Worm (Caenorhabditis elegans) whole organism, mixed stage, embryonic: Measurements from ENCODE around the gene col-95.

Source experiments
- blmp-1 ChIP-seq: fragments of 150-350 bp; optimal IDR thresholded peaks from 2 replicates; lab custom pipeline; 2014; ENCODE audit warnings: missing biosample characterization, missing genetic modification characterization
- ceh-43 ChIP-seq: fragments of 200-800 bp; sonication (Bioruptor generic); optimal IDR thresholded peaks from 2 replicates; lab custom pipeline; 2018; ENCODE audit warnings: mild to moderate bottlenecking, missing genetic modification characterization, moderate library complexity, missing compliant biosample characterization
- elt-1 ChIP-seq: sonication (generic microtip); optimal IDR thresholded peaks from 2 replicates; lab custom pipeline; 2017; ENCODE audit warnings: missing genetic modification characterization, mild to moderate bottlenecking, missing compliant biosample characterization, antibody characterized with exemption, moderate library complexity, borderline replicate concordance; ENCODE audit not compliant: insufficient read depth
- hlh-1 ChIP-seq: fragments of 150-350 bp; optimal IDR thresholded peaks from 2 replicates; lab custom pipeline; 2014; ENCODE audit warnings: missing biosample characterization, missing genetic modification reagents, missing genetic modification characterization
- lsy-2 ChIP-seq: fragments of 150-350 bp; optimal IDR thresholded peaks from 2 replicates; lab custom pipeline; 2014; ENCODE audit warnings: missing biosample characterization, missing genetic modification characterization
- nhr-12 ChIP-seq: fragments of 150-350 bp; optimal IDR thresholded peaks from 2 replicates; lab custom pipeline; 2014; ENCODE audit warnings: missing biosample characterization, missing genetic modification characterization
- nhr-237 ChIP-seq: fragments of 150-350 bp; optimal IDR thresholded peaks from 2 replicates; lab custom pipeline; 2014; ENCODE audit warnings: missing biosample characterization, missing genetic modification characterization
- nhr-28 ChIP-seq: fragments of 150-350 bp; optimal IDR thresholded peaks from 2 replicates; lab custom pipeline; 2014; ENCODE audit warnings: missing biosample characterization, missing genetic modification characterization
- pha-4 ChIP-seq: fragments of 150-350 bp; optimal IDR thresholded peaks from 2 replicates; lab custom pipeline; 2018; ENCODE audit warnings: missing biosample characterization, missing genetic modification reagents, missing genetic modification characterization
- unc-120 ChIP-seq: sonication (generic microtip); optimal IDR thresholded peaks from 2 replicates; lab custom pipeline; 2017; ENCODE audit warnings: missing genetic modification characterization, missing compliant biosample characterization; ENCODE audit not compliant: poor library complexity, severe bottlenecking
- unc-62 ChIP-seq: fragments of 150-350 bp; optimal IDR thresholded peaks from 2 replicates; lab custom pipeline; 2014; ENCODE audit warnings: missing biosample characterization, missing genetic modification reagents, missing genetic modification characterization
- ztf-11 ChIP-seq: fragments of 150-350 bp; optimal IDR thresholded peaks from 2 replicates; lab custom pipeline; 2014; ENCODE audit warnings: missing biosample characterization, missing genetic modification characterization

DNA sequence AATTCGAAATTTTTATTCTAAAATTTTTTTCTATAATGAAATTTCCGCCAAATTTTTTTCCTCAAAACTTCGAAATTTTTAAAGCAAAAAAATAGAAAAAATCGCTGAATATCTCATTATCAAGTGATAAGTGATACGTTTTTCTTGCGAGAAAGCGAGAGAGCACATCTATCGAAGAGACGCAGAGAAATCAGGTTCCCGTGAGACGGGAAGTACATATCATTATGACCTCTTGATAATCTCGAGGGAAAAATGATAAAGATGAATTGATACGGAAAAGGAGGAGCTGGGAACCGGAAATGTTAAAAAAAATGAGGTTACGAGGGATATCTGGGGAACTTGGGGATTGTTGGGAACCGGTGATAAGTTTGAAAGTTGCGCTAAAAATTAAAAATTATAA, 23.2 kb downstream of the col-95 start:
- TF ChIP-seq unc-62 (GFP tag; lab: Kevin White, UChicago) = no peak
- TF ChIP-seq hlh-1 (tag; lab: Kevin White, UChicago) = no peak
- no peak for TF ChIP-seq elt-1
- no peak for TF ChIP-seq nhr-28 (tag; lab: Kevin White, UChicago)
- no peak for TF ChIP-seq ceh-43 (GFP tag; lab: Kevin White, UChicago)
- no peak for TF ChIP-seq nhr-237 (tag; lab: Kevin White, UChicago)
- TF ChIP-seq blmp-1 (tag; lab: Kevin White, UChicago) = no peak
- TF ChIP-seq nhr-12 = no peak
- no peak for TF ChIP-seq lsy-2 (tag; lab: Kevin White, UChicago)
- no peak for TF ChIP-seq unc-120 (tag; lab: Kevin White, UChicago)
- TF ChIP-seq ztf-11 (tag; lab: Kevin White, UChicago) = no peak
- no peak for TF ChIP-seq pha-4 (tag; lab: Kevin White, UChicago)
